Fruit fly (Drosophila melanogaster) S2 (cell line): Measurements from ENCODE around the gene CG32040.

Experiments
- CG8478 ChIP-seq: fragments of >200 bp; optimal IDR thresholded peaks from 2 replicates; lab custom pipeline; 2018
- CTCF ChIP-seq, 2 experiments: fragments of >200 bp; optimal IDR thresholded peaks; 2 replicates each; lab custom pipeline; 2018

- TF ChIP-seq CG8478 (no peak), CTCF (optimal IDR thresholded peaks at IDR 0.05; lab: Kevin White, UChicago) (no peak)
Measured at dm6 chr3L:9340232-9340631, 13.6 kb upstream of the CG32040 start.
